Fruit fly (Drosophila melanogaster) whole organism, embryonic: ENCODE measurements around the gene CG33795.

ENCODE experiments used
- Aef1 ChIP-seq: fragments of 200-800 bp; sonication (Bioruptor generic); IDR thresholded peaks from 3 replicates; pipeline ENCODE4 v1.3.6; 2022; ENCODE audit warnings: missing biosample characterization, missing genetic modification characterization
- Asciz ChIP-seq: fragments of 200-800 bp; sonication (Bioruptor generic); optimal IDR thresholded peaks from 2 replicates; lab custom pipeline; 2017; ENCODE audit warnings: missing biosample characterization, mild to moderate bottlenecking, missing genetic modification characterization, missing genetic modification reagents
- BtbVII ChIP-seq: fragments of 200-800 bp; sonication (Bioruptor generic); optimal IDR thresholded peaks from 3 replicates; lab custom pipeline; 2017; ENCODE audit warnings: missing biosample characterization, mild to moderate bottlenecking, missing genetic modification characterization
- CG11085 ChIP-seq: fragments of 200-800 bp; sonication (Bioruptor generic); IDR thresholded peaks from 2 replicates; pipeline ENCODE4 v1.3.6; 2022; ENCODE audit warnings: missing biosample characterization, missing genetic modification characterization
- CG13123 ChIP-seq: fragments of 200-800 bp; sonication (Bioruptor generic); optimal IDR thresholded peaks from 2 replicates; lab custom pipeline; 2016; ENCODE audit warnings: missing biosample characterization, missing genetic modification characterization
- CG14014 ChIP-seq: fragments of 200-800 bp; sonication (Bioruptor generic); IDR thresholded peaks from 2 replicates; pipeline ENCODE4 v1.3.6; 2022; ENCODE audit warnings: missing biosample characterization, missing genetic modification characterization
- CG14710 ChIP-seq: fragments of 200-800 bp; sonication (Bioruptor generic); optimal IDR thresholded peaks from 3 replicates; lab custom pipeline; 2019; ENCODE audit warnings: missing biosample characterization, mild to moderate bottlenecking, missing genetic modification characterization, moderate library complexity
- CG14965 ChIP-seq: fragments of 200-800 bp; sonication (Bioruptor generic); optimal IDR thresholded peaks from 2 replicates; lab custom pipeline; 2016; ENCODE audit warnings: missing biosample characterization, missing genetic modification characterization, borderline replicate concordance
- CG15011 ChIP-seq: fragments of 200-800 bp; sonication (Bioruptor generic); optimal IDR thresholded peaks from 3 replicates; lab custom pipeline; 2018; ENCODE audit warnings: missing biosample characterization, mild to moderate bottlenecking, missing genetic modification characterization
- CG1647 ChIP-seq: fragments of 200-800 bp; sonication (Bioruptor generic); optimal IDR thresholded peaks from 3 replicates; lab custom pipeline; 2016; ENCODE audit warnings: missing biosample characterization, missing genetic modification characterization
- CG17186 ChIP-seq: fragments of 200-800 bp; sonication (Bioruptor generic); optimal IDR thresholded peaks from 3 replicates; lab custom pipeline; 2017; ENCODE audit warnings: missing biosample characterization, missing genetic modification reagents, missing genetic modification characterization
- CG17328 ChIP-seq: fragments of 200-800 bp; sonication (Bioruptor generic); IDR thresholded peaks from 2 replicates; pipeline ENCODE4 v1.3.6; 2022; ENCODE audit warnings: missing biosample characterization, missing genetic modification characterization
- CG18476 ChIP-seq: fragments of 200-800 bp; sonication (Bioruptor generic); optimal IDR thresholded peaks from 2 replicates; lab custom pipeline; 2016; ENCODE audit warnings: missing biosample characterization, mild to moderate bottlenecking, missing genetic modification characterization
- CG31365 ChIP-seq: fragments of 200-800 bp; sonication (Bioruptor generic); optimal IDR thresholded peaks from 2 replicates; lab custom pipeline; 2018; ENCODE audit warnings: missing biosample characterization, mild to moderate bottlenecking, missing genetic modification characterization
- CG33557 ChIP-seq: fragments of 200-800 bp; sonication (Bioruptor generic); optimal IDR thresholded peaks from 2 replicates; lab custom pipeline; 2019; ENCODE audit warnings: missing biosample characterization, mild to moderate bottlenecking, missing genetic modification characterization, moderate library complexity
- CG4282 ChIP-seq: fragments of 200-800 bp; sonication (Bioruptor generic); optimal IDR thresholded peaks from 2 replicates; lab custom pipeline; 2016; ENCODE audit warnings: missing biosample characterization, missing genetic modification characterization
- CG5180 ChIP-seq: fragments of 200-800 bp; sonication (Bioruptor generic); optimal IDR thresholded peaks from 3 replicates; lab custom pipeline; 2017; ENCODE audit warnings: missing biosample characterization, missing genetic modification characterization, mild to moderate bottlenecking, moderate library complexity, missing genetic modification reagents
- CG8281 ChIP-seq: fragments of 200-800 bp; sonication (Bioruptor generic); optimal IDR thresholded peaks from 2 replicates; lab custom pipeline; 2018; ENCODE audit warnings: missing biosample characterization, mild to moderate bottlenecking, missing genetic modification characterization, moderate library complexity
- CG9215 ChIP-seq: fragments of 200-800 bp; sonication (Bioruptor generic); IDR thresholded peaks from 2 replicates; pipeline ENCODE4 v1.3.6; 2022; ENCODE audit warnings: missing biosample characterization, missing genetic modification characterization
- CTCF ChIP-seq: fragments of 200-800 bp; sonication (Bioruptor generic); optimal IDR thresholded peaks from 2 replicates; lab custom pipeline; 2017; ENCODE audit warnings: missing biosample characterization, mild to moderate bottlenecking, missing genetic modification characterization, moderate library complexity
- ERR ChIP-seq: fragments of 200-800 bp; sonication (Bioruptor generic); optimal IDR thresholded peaks from 2 replicates; lab custom pipeline; 2016; ENCODE audit warnings: missing biosample characterization, missing genetic modification characterization
- Fer1 ChIP-seq: fragments of 200-800 bp; sonication (Bioruptor generic); optimal IDR thresholded peaks from 2 replicates; lab custom pipeline; 2017; ENCODE audit warnings: missing biosample characterization, mild to moderate bottlenecking, missing genetic modification characterization
- Fer3 ChIP-seq: fragments of 200-800 bp; sonication (Bioruptor generic); optimal IDR thresholded peaks from 2 replicates; lab custom pipeline; 2018; ENCODE audit warnings: missing biosample characterization, mild to moderate bottlenecking, missing genetic modification characterization, moderate library complexity
- Hand ChIP-seq: fragments of 200-800 bp; sonication (Bioruptor generic); optimal IDR thresholded peaks from 2 replicates; lab custom pipeline; 2017; ENCODE audit warnings: mild to moderate bottlenecking, missing biosample characterization, missing genetic modification reagents, missing genetic modification characterization
- HmgD ChIP-seq: fragments of 200-800 bp; sonication (Bioruptor generic); optimal IDR thresholded peaks from 3 replicates; lab custom pipeline; 2016; ENCODE audit warnings: missing biosample characterization, missing genetic modification characterization
- Hr39 ChIP-seq: fragments of >200 bp; optimal IDR thresholded peaks from 2 replicates; lab custom pipeline; 2017
- Hr51 ChIP-seq, 2 experiments: fragments of 200-800 bp; sonication (Bioruptor generic); optimal IDR thresholded peaks; 2 replicates in 1 of 2; 3 replicates in 1 of 2; lab custom pipeline; 2016 to 2018; ENCODE audit warnings: missing biosample characterization in 2 of 2, missing genetic modification characterization in 2 of 2, mild to moderate bottlenecking in 1 of 2, moderate library complexity in 1 of 2
- Hsf ChIP-seq: fragments of 200-800 bp; sonication (Bioruptor generic); optimal IDR thresholded peaks from 3 replicates; lab custom pipeline; 2016; ENCODE audit warnings: missing biosample characterization, missing genetic modification characterization
- Max ChIP-seq: fragments of 200-800 bp; sonication (Bioruptor generic); optimal IDR thresholded peaks from 2 replicates; lab custom pipeline; 2016; ENCODE audit warnings: missing biosample characterization, mild to moderate bottlenecking, missing genetic modification characterization
- Neu2 ChIP-seq: fragments of 200-800 bp; sonication (Bioruptor generic); optimal IDR thresholded peaks from 3 replicates; lab custom pipeline; 2016; ENCODE audit warnings: missing biosample characterization, missing genetic modification characterization, borderline replicate concordance
- Pdp1 ChIP-seq, 2 experiments: fragments of 200-800 bp; sonication (Bioruptor generic); optimal IDR thresholded peaks; 3 replicates each; lab custom pipeline; 2016; ENCODE audit warnings: missing biosample characterization in 2 of 2, missing genetic modification characterization in 2 of 2, mild to moderate bottlenecking in 1 of 2, moderate library complexity in 1 of 2
- Ptx1 ChIP-seq: fragments of 200-800 bp; sonication (Bioruptor generic); IDR thresholded peaks from 2 replicates; pipeline ENCODE4 v1.3.6; 2022; ENCODE audit warnings: missing biosample characterization, missing genetic modification characterization
- Sry-β ChIP-seq: fragments of 200-800 bp; sonication (Bioruptor generic); optimal IDR thresholded peaks from 2 replicates; lab custom pipeline; 2018; ENCODE audit warnings: missing biosample characterization, mild to moderate bottlenecking, missing genetic modification characterization, moderate library complexity
- Sry-δ ChIP-seq: fragments of 200-800 bp; sonication (Bioruptor generic); optimal IDR thresholded peaks from 2 replicates; lab custom pipeline; 2016; ENCODE audit warnings: missing biosample characterization, missing genetic modification characterization
- bigmax ChIP-seq: fragments of 200-800 bp; sonication (Bioruptor generic); optimal IDR thresholded peaks from 2 replicates; lab custom pipeline; 2018; ENCODE audit warnings: missing biosample characterization, mild to moderate bottlenecking, missing genetic modification characterization
- br ChIP-seq: fragments of >200 bp; optimal IDR thresholded peaks from 2 replicates; lab custom pipeline; 2017
- chinmo ChIP-seq: fragments of 200-800 bp; sonication (Bioruptor generic); IDR thresholded peaks from 4 replicates; pipeline ENCODE4 v1.3.6; 2022; ENCODE audit warnings: missing biosample characterization, missing genetic modification characterization; ENCODE audit not compliant: partially characterized antibody
- crc ChIP-seq: fragments of 200-800 bp; sonication (Bioruptor generic); optimal IDR thresholded peaks from 2 replicates; lab custom pipeline; 2016; ENCODE audit warnings: missing biosample characterization, missing genetic modification characterization
- danr ChIP-seq: fragments of 200-800 bp; sonication (Bioruptor generic); IDR thresholded peaks from 2 replicates; pipeline ENCODE4 v1.3.6; 2022; ENCODE audit warnings: missing biosample characterization, missing genetic modification characterization
- dysf ChIP-seq: fragments of 200-800 bp; sonication (Bioruptor generic); IDR thresholded peaks from 3 replicates; pipeline ENCODE4 v1.3.6; 2022; ENCODE audit warnings: missing biosample characterization, missing genetic modification characterization
- esg ChIP-seq: fragments of 200-800 bp; sonication (Bioruptor generic); conservative IDR thresholded peaks from 2 replicates; pipeline ENCODE4 v1.3.6; 2022; ENCODE audit warnings: missing biosample characterization, missing genetic modification characterization
- gce ChIP-seq: fragments of 200-800 bp; sonication (Bioruptor generic); IDR thresholded peaks from 3 replicates; pipeline ENCODE4 v1.3.6; 2022; ENCODE audit warnings: missing biosample characterization, missing genetic modification characterization
- gem ChIP-seq: fragments of 200-800 bp; sonication (Bioruptor generic); optimal IDR thresholded peaks from 2 replicates; lab custom pipeline; 2019; ENCODE audit warnings: missing biosample characterization, mild to moderate bottlenecking, missing genetic modification characterization, moderate library complexity
- gfzf ChIP-seq: fragments of 200-800 bp; sonication (Bioruptor generic); optimal IDR thresholded peaks from 2 replicates; lab custom pipeline; 2016; ENCODE audit warnings: missing biosample characterization, mild to moderate bottlenecking, missing genetic modification characterization, moderate library complexity
- ken ChIP-seq: fragments of 200-800 bp; sonication (Bioruptor generic); IDR thresholded peaks from 3 replicates; pipeline ENCODE4 v1.3.6; 2022; ENCODE audit warnings: missing biosample characterization, missing genetic modification characterization
- onecut ChIP-seq: fragments of 200-800 bp; sonication (Bioruptor generic); IDR thresholded peaks from 2 replicates; pipeline ENCODE4 v1.3.6; 2022; ENCODE audit warnings: missing biosample characterization, missing genetic modification characterization
- pita ChIP-seq: fragments of 200-800 bp; sonication (Bioruptor generic); optimal IDR thresholded peaks from 2 replicates; lab custom pipeline; 2017; ENCODE audit warnings: missing biosample characterization, mild to moderate bottlenecking, missing genetic modification characterization
- stwl ChIP-seq: fragments of 200-800 bp; sonication (Bioruptor generic); optimal IDR thresholded peaks from 3 replicates; lab custom pipeline; 2018; ENCODE audit warnings: missing biosample characterization, mild to moderate bottlenecking, missing genetic modification characterization, moderate library complexity
- tap ChIP-seq: fragments of 200-800 bp; optimal IDR thresholded peaks from 3 replicates; lab custom pipeline; 2019; ENCODE audit warnings: missing biosample characterization, mild to moderate bottlenecking, missing genetic modification characterization, moderate library complexity
- tio ChIP-seq: fragments of 200-800 bp; sonication (Bioruptor generic); optimal IDR thresholded peaks from 2 replicates; lab custom pipeline; 2017; ENCODE audit warnings: missing biosample characterization, missing genetic modification characterization, inconsistent platforms
- toy ChIP-seq: fragments of 200-800 bp; sonication (Bioruptor generic); IDR thresholded peaks from 2 replicates; pipeline ENCODE4 v1.3.6; 2022; ENCODE audit warnings: missing biosample characterization, missing genetic modification characterization
- wdn ChIP-seq: fragments of 200-800 bp; sonication (Bioruptor generic); IDR thresholded peaks from 2 replicates; pipeline ENCODE4 v1.3.6; 2022; ENCODE audit warnings: missing biosample characterization, missing genetic modification characterization
- zf30C ChIP-seq: fragments of 200-800 bp; sonication (Bioruptor generic); optimal IDR thresholded peaks from 3 replicates; lab custom pipeline; 2018; ENCODE audit warnings: missing biosample characterization, mild to moderate bottlenecking, missing genetic modification characterization

Gene CG33795

dm6 chr3L:16147819-16148236 is 23.4 kb downstream of the CG33795 start (continued):
- no peak for TF ChIP-seq Neu2 (GFP tag; lab: Kevin White, UChicago)
- no peak for TF ChIP-seq CG15011 (GFP tag; lab: Kevin White, UChicago)
- no peak for TF ChIP-seq br (lab: Kevin White, UChicago)
- peak; percentile 19 for TF ChIP-seq Asciz
- no peak for TF ChIP-seq gce (GFP tag; lab: Robert Waterston, UW)
- TF ChIP-seq tio (GFP tag; lab: Kevin White, UChicago): peak; percentile 22
- TF ChIP-seq tap (tag; lab: Kevin White, UChicago): no peak
- no peak for TF ChIP-seq Hr39 (lab: Kevin White, UChicago)
- no peak for TF ChIP-seq gfzf (GFP tag; lab: Kevin White, UChicago)
- TF ChIP-seq ken (GFP tag; lab: Robert Waterston, UW): no peak
- TF ChIP-seq pita: no peak
- TF ChIP-seq Sry-δ: no peak
- TF ChIP-seq CG14014 (GFP tag; lab: Robert Waterston, UW): no peak
- no peak for TF ChIP-seq HmgD (GFP tag; lab: Kevin White, UChicago)
- TF ChIP-seq Max (GFP tag; lab: Kevin White, UChicago): no peak
- no peak for TF ChIP-seq CG17186 (GFP tag; lab: Kevin White, UChicago)
- TF ChIP-seq BtbVII: peak; percentile 22
- no peak for TF ChIP-seq danr (GFP tag; lab: Robert Waterston, UW)
- peak; percentile 8; the same call in 1 of the 2 replicates for TF ChIP-seq CG9215 (GFP tag; lab: Robert Waterston, UW)
- TF ChIP-seq Fer3 (tag; lab: Kevin White, UChicago): no peak
- TF ChIP-seq CG17328 (GFP tag; lab: Robert Waterston, UW): no peak
- TF ChIP-seq CG31365 (tag; lab: Kevin White, UChicago): no peak
- TF ChIP-seq CG33557 (GFP tag; lab: Kevin White, UChicago): no peak
- peak; percentile 54 for TF ChIP-seq gem (tag; lab: Kevin White, UChicago)
- no peak for TF ChIP-seq ERR (GFP tag; lab: Kevin White, UChicago)
- TF ChIP-seq CG11085 (GFP tag; lab: Robert Waterston, UW): no peak
- no peak for TF ChIP-seq CTCF (GFP tag; lab: Kevin White, UChicago)
- TF ChIP-seq esg: no peak
- TF ChIP-seq bigmax (GFP tag; lab: Kevin White, UChicago): no peak
- no peak for TF ChIP-seq Aef1 (GFP tag; lab: Robert Waterston, UW)
- TF ChIP-seq Hr51 (GFP tag; optimal IDR thresholded peaks at IDR 0.05; lab: Kevin White, UChicago): peak in 1 of 2 experiments; percentile 40
- TF ChIP-seq wdn (GFP tag; lab: Robert Waterston, UW): no peak
- TF ChIP-seq Hand: peak; percentile 53
- no peak for TF ChIP-seq CG8281 (tag; lab: Kevin White, UChicago)
- no peak for TF ChIP-seq CG14965
- TF ChIP-seq CG13123 (GFP tag; lab: Kevin White, UChicago): no peak
- no peak for TF ChIP-seq CG1647 (GFP tag; lab: Kevin White, UChicago)
- TF ChIP-seq CG4282 (GFP tag; lab: Kevin White, UChicago): no peak
- no peak for TF ChIP-seq crc (GFP tag; lab: Kevin White, UChicago)
- TF ChIP-seq Pdp1 (GFP tag; optimal IDR thresholded peaks at IDR 0.05; lab: Kevin White, UChicago): no peak
- TF ChIP-seq Fer1 (GFP tag; lab: Kevin White, UChicago): peak; percentile 45
- no peak for TF ChIP-seq CG18476 (GFP tag; lab: Kevin White, UChicago)
- TF ChIP-seq Ptx1 (GFP tag; lab: Robert Waterston, UW): no peak
- TF ChIP-seq stwl: no peak
- peak; percentile 21 for TF ChIP-seq Hsf
- TF ChIP-seq toy (GFP tag; lab: Robert Waterston, UW): no peak
- no peak for TF ChIP-seq onecut (GFP tag; lab: Robert Waterston, UW)
- peak; percentile 17 for TF ChIP-seq CG5180 (GFP tag; lab: Kevin White, UChicago)
- no peak for TF ChIP-seq zf30C
- no peak for TF ChIP-seq chinmo (GFP tag; lab: Robert Waterston, UW)
- peak; percentile 23; the same call in 1 of the 3 replicates for TF ChIP-seq dysf (GFP tag; lab: Robert Waterston, UW)
- TF ChIP-seq Sry-β (GFP tag; lab: Kevin White, UChicago): no peak
- no peak for TF ChIP-seq CG14710
